Fruit fly (Drosophila melanogaster): ENCODE data around the gene CG5026.

CG5026 gene

dm6 chr3L:9020436-9021370, 52.4 kb downstream of the CG5026 start (continued):
- TF ChIP-seq CG8290 (GFP tag; optimal IDR thresholded peaks at IDR 0.05) (no peak), CG8290 (tag; optimal IDR thresholded peaks at IDR 0.05) (peak in 1 of 2 experiments; percentile 66), CG6791 (GFP tag; IDR thresholded peaks at IDR 0.05; ENCODE audit: partially characterized antibody) (no peak), CG10979 (tag; optimal IDR thresholded peaks at IDR 0.05) (peak; percentile 16), CG1832 (GFP tag; optimal IDR thresholded peaks at IDR 0.05) (no peak), crp (GFP tag; optimal IDR thresholded peaks at IDR 0.05) (no peak), Elba2 (GFP tag; optimal IDR thresholded peaks at IDR 0.05) (peak; percentile 62), tll (GFP tag; optimal IDR thresholded peaks at IDR 0.05) (peak; percentile 3 to 72), ac (GFP tag; optimal IDR thresholded peaks at IDR 0.05) (peak; percentile 27), caup (GFP tag; optimal IDR thresholded peaks at IDR 0.05; ENCODE audit: severe bottlenecking) (peak; percentile 23), pho (GFP tag; optimal IDR thresholded peaks at IDR 0.05) (no peak), lilli (GFP tag; optimal IDR thresholded peaks at IDR 0.05) (no peak), shn (GFP tag; optimal IDR thresholded peaks at IDR 0.05) (no peak), CG9817 (tag; optimal IDR thresholded peaks at IDR 0.05) (no peak), CG11398 (GFP tag; optimal IDR thresholded peaks at IDR 0.05) (no peak), zf30C (GFP tag; optimal IDR thresholded peaks at IDR 0.05) (peak; percentile 79), Taf1 (GFP tag; IDR thresholded peaks at IDR 0.05) (no peak), CG2678 (tag; optimal IDR thresholded peaks at IDR 0.05) (peak; percentile 16), cwo (GFP tag; optimal IDR thresholded peaks at IDR 0.05) (peak; percentile 26), fd102C (GFP tag; optimal IDR thresholded peaks at IDR 0.05) (peak; percentile 66), CG13296 (GFP tag; optimal IDR thresholded peaks at IDR 0.05) (no peak), Ets65A (GFP tag) (peak; percentile 33), bab2 (GFP tag; optimal IDR thresholded peaks at IDR 0.05) (no peak), pita (GFP tag; optimal IDR thresholded peaks at IDR 0.05) (no peak), Xrp1 (GFP tag; IDR thresholded peaks at IDR 0.05) (peak; percentile 25; the same call in 1 of the 2 replicates), tin (GFP tag; optimal IDR thresholded peaks at IDR 0.05) (no peak), Hey (tag; optimal IDR thresholded peaks at IDR 0.05) (no peak), Hmr (GFP tag; optimal IDR thresholded peaks at IDR 0.05) (peak; percentile 34), CG18599 (GFP tag; optimal IDR thresholded peaks at IDR 0.05) (peak; percentile 50), CG15696 (tag; optimal IDR thresholded peaks at IDR 0.05) (peak; percentile 51), Oaz (GFP tag; IDR thresholded peaks at IDR 0.05) (no peak), Rfx (GFP tag; IDR thresholded peaks at IDR 0.05) (peak; percentile 50; the same call in 1 of the 2 replicates), prd (optimal IDR thresholded peaks at IDR 0.05) (no peak), prd (GFP tag; IDR thresholded peaks at IDR 0.05) (peak; percentile 81), Antp (GFP tag; optimal IDR thresholded peaks at IDR 0.05) (no peak)
